Worm (Caenorhabditis elegans) whole organism, young adult: Measurements from ENCODE around the gene C27D8.2.

Source experiments
- B0261.1 ChIP-seq: sonication (generic microtip); optimal IDR thresholded peaks from 2 replicates; lab custom pipeline; 2016; ENCODE audit warnings: mild to moderate bottlenecking, missing genetic modification characterization, moderate library complexity, missing compliant biosample characterization
- B0336.3 ChIP-seq: fragments of 200-800 bp; sonication (Bioruptor generic); IDR thresholded peaks from 2 replicates; pipeline ENCODE4 v1.3.6; 2022; ENCODE audit warnings: missing genetic modification characterization, missing compliant biosample characterization
- F22D6.2 ChIP-seq: sonication (generic microtip); optimal IDR thresholded peaks from 2 replicates; lab custom pipeline; 2016; ENCODE audit warnings: mild to moderate bottlenecking, missing genetic modification characterization, missing compliant biosample characterization
- F33H1.4 ChIP-seq: fragments of 200-800 bp; sonication (Bioruptor generic); IDR thresholded peaks from 2 replicates; pipeline ENCODE4 v1.3.6; 2022; ENCODE audit warnings: missing genetic modification reagents, missing genetic modification characterization, missing compliant biosample characterization
- F37B4.10 ChIP-seq: fragments of 200-800 bp; sonication (Bioruptor generic); IDR thresholded peaks from 2 replicates; pipeline ENCODE4 v1.3.6; 2022; ENCODE audit warnings: missing genetic modification characterization, missing compliant biosample characterization
- F55B11.4 ChIP-seq: sonication (generic microtip); optimal IDR thresholded peaks from 2 replicates; lab custom pipeline; 2016; ENCODE audit warnings: missing compliant biosample characterization, missing genetic modification characterization, borderline replicate concordance; ENCODE audit not compliant: insufficient read depth
- K11D2.4 ChIP-seq: fragments of 200-800 bp; sonication (Bioruptor generic); IDR thresholded peaks from 2 replicates; pipeline ENCODE4 v1.3.6; 2022; ENCODE audit warnings: missing genetic modification reagents, missing genetic modification characterization, missing compliant biosample characterization
- Y67H2A.10 ChIP-seq: fragments of 200-800 bp; sonication (Bioruptor generic); conservative IDR thresholded peaks from 2 replicates; pipeline ENCODE4 v1.3.6; 2022; ENCODE audit warnings: missing genetic modification reagents, missing genetic modification characterization, missing compliant biosample characterization
- Y95B8A.8 ChIP-seq: fragments of 200-800 bp; sonication (Bioruptor generic); IDR thresholded peaks from 2 replicates; pipeline ENCODE4 v1.3.6; 2022; ENCODE audit warnings: missing genetic modification reagents, missing genetic modification characterization, missing compliant biosample characterization
- athp-1 ChIP-seq: sonication (generic microtip); optimal IDR thresholded peaks from 2 replicates; lab custom pipeline; 2017; ENCODE audit warnings: mild to moderate bottlenecking, missing genetic modification characterization, missing compliant biosample characterization
- ccch-3 ChIP-seq: fragments of 200-800 bp; sonication (Bioruptor generic); optimal IDR thresholded peaks from 2 replicates; lab custom pipeline; 2018; ENCODE audit warnings: mild to moderate bottlenecking, missing genetic modification characterization, missing compliant biosample characterization
- cebp-1 ChIP-seq, 2 experiments: fragments of 200-800 bp in 1 of 2; sonication (Bioruptor generic) in 1 of 2; sonication (generic microtip) in 1 of 2; IDR thresholded peaks in 1 of 2; optimal IDR thresholded peaks in 1 of 2; 2 replicates each; pipeline versions ENCODE4 v1.3.6 to Lab custom; 2017 to 2022; ENCODE audit warnings: missing compliant biosample characterization in 2 of 2, missing genetic modification characterization in 2 of 2, mild to moderate bottlenecking in 1 of 2, missing genetic modification reagents in 1 of 2, moderate library complexity in 1 of 2
- ceh-27 ChIP-seq: fragments of 200-800 bp; sonication (Bioruptor generic); optimal IDR thresholded peaks from 2 replicates; lab custom pipeline; 2018; ENCODE audit warnings: mild to moderate bottlenecking, missing genetic modification characterization, moderate library complexity, missing compliant biosample characterization
- chd-7 ChIP-seq: sonication (generic microtip); optimal IDR thresholded peaks from 2 replicates; lab custom pipeline; 2016; ENCODE audit warnings: mild to moderate bottlenecking, missing genetic modification characterization, moderate library complexity, missing compliant biosample characterization
- die-1 ChIP-seq: sonication (generic microtip); optimal IDR thresholded peaks from 2 replicates; lab custom pipeline; 2016; ENCODE audit warnings: missing genotype, mild to moderate bottlenecking, missing genetic modification characterization, missing compliant biosample characterization
- dpl-1 ChIP-seq: fragments of 150-350 bp; optimal IDR thresholded peaks from 2 replicates; lab custom pipeline; 2014; ENCODE audit warnings: missing biosample characterization, missing genetic modification reagents, missing genetic modification characterization
- egl-18 ChIP-seq: fragments of 200-800 bp; sonication (Bioruptor generic); IDR thresholded peaks from 2 replicates; pipeline ENCODE4 v1.3.6; 2022; ENCODE audit warnings: missing genetic modification reagents, missing genetic modification characterization, missing compliant biosample characterization
- egl-44 ChIP-seq: fragments of 200-800 bp; sonication (Bioruptor generic); IDR thresholded peaks from 2 replicates; pipeline ENCODE4 v1.3.6; 2022; ENCODE audit warnings: missing genetic modification reagents, missing genetic modification characterization, missing compliant biosample characterization
- egrh-3 ChIP-seq: fragments of 200-800 bp; sonication (Bioruptor generic); IDR thresholded peaks from 2 replicates; pipeline ENCODE4 v1.3.6; 2022; ENCODE audit warnings: missing genetic modification reagents, missing genetic modification characterization, missing compliant biosample characterization
- ekl-4 ChIP-seq: fragments of 200-800 bp; sonication (Bioruptor generic); IDR thresholded peaks from 2 replicates; pipeline ENCODE4 v1.3.6; 2022; ENCODE audit warnings: missing genetic modification reagents, missing genetic modification characterization, missing compliant biosample characterization
- him-1 ChIP-seq: sonication (generic microtip); optimal IDR thresholded peaks from 2 replicates; lab custom pipeline; 2016; ENCODE audit warnings: missing genotype, missing genetic modification reagents, missing genetic modification characterization, missing compliant biosample characterization
- hlh-26 ChIP-seq: fragments of 200-800 bp; sonication (Bioruptor generic); conservative IDR thresholded peaks from 2 replicates; pipeline ENCODE4 v1.3.6; 2022; ENCODE audit warnings: missing genetic modification reagents, missing genetic modification characterization, missing compliant biosample characterization
- hmg-1.2 ChIP-seq: fragments of 200-800 bp; sonication (Bioruptor generic); IDR thresholded peaks from 2 replicates; pipeline ENCODE4 v1.3.6; 2022; ENCODE audit warnings: missing genetic modification reagents, missing genetic modification characterization, missing compliant biosample characterization
- lsl-1 ChIP-seq: fragments of 200-800 bp; sonication (Bioruptor generic); optimal IDR thresholded peaks from 2 replicates; lab custom pipeline; 2018; ENCODE audit warnings: mild to moderate bottlenecking, missing genetic modification characterization, moderate library complexity, missing compliant biosample characterization
- lsy-27 ChIP-seq: sonication (generic microtip); optimal IDR thresholded peaks from 2 replicates; lab custom pipeline; 2017; ENCODE audit warnings: missing genetic modification characterization, mild to moderate bottlenecking, missing compliant biosample characterization, antibody characterized with exemption, missing genotype, borderline replicate concordance; ENCODE audit not compliant: insufficient read depth
- madf-10 ChIP-seq: sonication (generic microtip); optimal IDR thresholded peaks from 2 replicates; lab custom pipeline; 2016; ENCODE audit warnings: mild to moderate bottlenecking, missing genetic modification characterization, missing compliant biosample characterization
- madf-3 ChIP-seq: fragments of 200-800 bp; sonication (Bioruptor generic); IDR thresholded peaks from 2 replicates; pipeline ENCODE4 v1.3.6; 2022; ENCODE audit warnings: missing genetic modification reagents, missing genetic modification characterization, missing compliant biosample characterization
- mel-28 ChIP-seq: sonication (generic microtip); optimal IDR thresholded peaks from 2 replicates; lab custom pipeline; 2016; ENCODE audit warnings: borderline replicate concordance, mild to moderate bottlenecking, missing genetic modification characterization, missing compliant biosample characterization
- mes-4 ChIP-seq: sonication (generic microtip); optimal IDR thresholded peaks from 2 replicates; lab custom pipeline; 2016; ENCODE audit warnings: missing genotype, missing genetic modification characterization, missing compliant biosample characterization
- nfyb-1 ChIP-seq: fragments of 200-800 bp; sonication (Bioruptor generic); IDR thresholded peaks from 2 replicates; pipeline ENCODE4 v1.3.6; 2022; ENCODE audit warnings: missing genetic modification reagents, missing genetic modification characterization, missing compliant biosample characterization
- nhr-120 ChIP-seq: fragments of 200-800 bp; sonication (Bioruptor generic); IDR thresholded peaks from 2 replicates; pipeline ENCODE4 v1.3.6; 2022; ENCODE audit warnings: missing genetic modification characterization, missing compliant biosample characterization
- nhr-90 ChIP-seq: sonication (generic microtip); optimal IDR thresholded peaks from 2 replicates; lab custom pipeline; 2016; ENCODE audit warnings: missing genotype, mild to moderate bottlenecking, missing genetic modification characterization, missing compliant biosample characterization
- pha-4 ChIP-seq: fragments of 150-350 bp; sonication (generic microtip); optimal IDR thresholded peaks from 2 replicates; lab custom pipeline; 2014; ENCODE audit warnings: missing biosample characterization, missing genetic modification reagents, missing genetic modification characterization
- rpc-1 ChIP-seq, 2 experiments: fragments of 150-350 bp in 1 of 2; sonication (generic microtip) in 1 of 2; optimal IDR thresholded peaks; 2 replicates each; lab custom pipeline; 2014 to 2018; ENCODE audit warnings: missing biosample characterization in 1 of 2, missing genetic modification characterization in 1 of 2, missing genetic modification reagents in 1 of 2, missing genotype in 1 of 2
- sea-2 ChIP-seq: fragments of 200-800 bp; sonication (Bioruptor generic); IDR thresholded peaks from 2 replicates; pipeline ENCODE4 v1.3.6; 2022; ENCODE audit warnings: missing genetic modification characterization, missing compliant biosample characterization
- snpc-1.1 ChIP-seq: sonication (generic microtip); optimal IDR thresholded peaks from 2 replicates; lab custom pipeline; 2017; ENCODE audit warnings: missing genetic modification characterization, mild to moderate bottlenecking, missing compliant biosample characterization, antibody characterized with exemption, moderate library complexity, missing genotype, missing genetic modification reagents; ENCODE audit not compliant: insufficient read depth
- snpc-3.4 ChIP-seq: sonication (generic microtip); optimal IDR thresholded peaks from 2 replicates; lab custom pipeline; 2017; ENCODE audit warnings: missing genetic modification characterization, mild to moderate bottlenecking, missing compliant biosample characterization, antibody characterized with exemption, moderate library complexity, missing genotype, missing genetic modification reagents
- tbp1 ChIP-seq: fragments of 200-800 bp; sonication (Bioruptor generic); optimal IDR thresholded peaks from 2 replicates; lab custom pipeline; 2018; ENCODE audit warnings: mild to moderate bottlenecking, missing genetic modification characterization, missing compliant biosample characterization
- tlf-1 ChIP-seq: fragments of 200-800 bp; sonication (Bioruptor generic); optimal IDR thresholded peaks from 2 replicates; lab custom pipeline; 2018; ENCODE audit warnings: mild to moderate bottlenecking, missing genetic modification characterization, missing compliant biosample characterization
- ztf-26 ChIP-seq: sonication (generic microtip); optimal IDR thresholded peaks from 2 replicates; lab custom pipeline; 2017; ENCODE audit warnings: missing genetic modification characterization, missing compliant biosample characterization

Gene C27D8.2

ce11 chrIV:12710996-12711395 is at the start of gene C27D8.2:
TSS of gene C27D8.2 (plus strand) at chrIV:12711217.
- no peak for TF ChIP-seq hmg-1.2 (GFP tag; lab: Robert Waterston, UW)
- TF ChIP-seq nfyb-1 (GFP tag; lab: Robert Waterston, UW) = no peak
- no peak for TF ChIP-seq ceh-27 (GFP tag; lab: Kevin White, UChicago)
- no peak for TF ChIP-seq nhr-120 (GFP tag; lab: Robert Waterston, UW)
- TF ChIP-seq F22D6.2 (tag; lab: Kevin White, UChicago) = no peak
- TF ChIP-seq egl-18 (GFP tag; lab: Robert Waterston, UW) = no peak
- no peak for TF ChIP-seq rpc-1 (optimal IDR thresholded peaks at IDR 0.05; lab: Kevin White, UChicago)
- no peak for TF ChIP-seq rpc-1 (tag; optimal IDR thresholded peaks at IDR 0.05; lab: Kevin White, UChicago)
- TF ChIP-seq ztf-26 = peak; percentile 14
- TF ChIP-seq pha-4 = no peak

- no peak for TF ChIP-seq hlh-26
- TF ChIP-seq nhr-90 (tag; lab: Kevin White, UChicago) = no peak
- TF ChIP-seq snpc-1.1 = no peak
- TF ChIP-seq B0336.3 (GFP tag; lab: Robert Waterston, UW) = no peak
- TF ChIP-seq mel-28 (tag; lab: Kevin White, UChicago) = no peak
- TF ChIP-seq egrh-3 (GFP tag; lab: Robert Waterston, UW) = no peak
- no peak for TF ChIP-seq cebp-1 (GFP tag; IDR thresholded peaks at IDR 0.05; lab: Robert Waterston, UW)
- TF ChIP-seq cebp-1 (tag; optimal IDR thresholded peaks at IDR 0.05; lab: Kevin White, UChicago) = no peak
- no peak for TF ChIP-seq K11D2.4 (GFP tag; lab: Robert Waterston, UW)
- no peak for TF ChIP-seq lsy-27
- TF ChIP-seq madf-10 (tag; lab: Kevin White, UChicago) = no peak
- TF ChIP-seq B0261.1 = no peak
- TF ChIP-seq ekl-4 = no peak
- no peak for TF ChIP-seq Y95B8A.8 (GFP tag; lab: Robert Waterston, UW)
- no peak for TF ChIP-seq mes-4 (tag; lab: Kevin White, UChicago)
- TF ChIP-seq tlf-1 (GFP tag; lab: Kevin White, UChicago) = no peak
- TF ChIP-seq ccch-3 = no peak
- no peak for TF ChIP-seq athp-1 (tag; lab: Kevin White, UChicago)
- no peak for TF ChIP-seq F22D6.2 (tag; lab: Kevin White, UChicago)
- TF ChIP-seq, all 124 proteins: peak for 0
Observed at ce11 chrIV:12674700-12675099, 36.3 kb upstream of the C27D8.2 start, which contains the start of gene T23B5.4. TSS of gene T23B5.4 (plus strand) at chrIV:12675000.

- TF ChIP-seq him-1 = peak; percentile 18
Observed at ce11 chrIV:12677137-12677536, 33.9 kb upstream of the C27D8.2 start, which contains the start of gene T23B5.6. TSS of gene T23B5.6 (minus strand) at chrIV:12677237.

ce11 chrIV:12684341-12684740 is 26.7 kb upstream of the C27D8.2 start, which contains the start of gene prmt-9:
TSS of gene prmt-9 (minus strand) at chrIV:12684378.
- TF ChIP-seq egl-44 (GFP tag; lab: Robert Waterston, UW) = no peak
- TF ChIP-seq dpl-1 (GFP tag; lab: Kevin White, UChicago) = peak; percentile 38

ce11 chrIV:12684826-12685594 is 26.0 kb upstream of the C27D8.2 start:
- TF ChIP-seq egl-44 (GFP tag; lab: Robert Waterston, UW) (no peak), sea-2 (GFP tag; lab: Robert Waterston, UW) (no peak), snpc-3.4 (tag; lab: Kevin White, UChicago) (peak; percentile 10), tbp1 (GFP tag; lab: Kevin White, UChicago) (peak; percentile 17), egl-18 (GFP tag; lab: Robert Waterston, UW) (no peak), F33H1.4 (GFP tag; lab: Robert Waterston, UW) (no peak), madf-3 (GFP tag; lab: Robert Waterston, UW) (no peak), lsl-1 (GFP tag; lab: Kevin White, UChicago) (peak; percentile 80), F55B11.4 (tag; lab: Kevin White, UChicago) (no peak), F37B4.10 (GFP tag; lab: Robert Waterston, UW) (no peak), hmg-1.2 (GFP tag; lab: Robert Waterston, UW) (peak; percentile 23; the same call in 1 of the 2 replicates), die-1 (no peak), chd-7 (no peak), Y67H2A.10 (no peak)
